Fruit fly (Drosophila melanogaster) whole organism, prepupa: ENCODE measurements around the gene CG7860.

Source experiments
- Blimp-1 ChIP-seq: fragments of 200-800 bp; sonication (Bioruptor generic); optimal IDR thresholded peaks from 3 replicates; lab custom pipeline; 2017; ENCODE audit warnings: missing biosample characterization, missing genetic modification characterization, mild to moderate bottlenecking, moderate library complexity, missing genetic modification reagents
- CG11294 ChIP-seq: fragments of 200-800 bp; sonication (Bioruptor generic); IDR thresholded peaks from 2 replicates; pipeline ENCODE4 v1.3.6; 2022; ENCODE audit warnings: missing biosample characterization, missing genetic modification characterization
- CG11762 ChIP-seq: fragments of 200-800 bp; sonication (Bioruptor generic); optimal IDR thresholded peaks from 3 replicates; lab custom pipeline; 2016; ENCODE audit warnings: missing biosample characterization, missing genetic modification characterization; ENCODE audit not compliant: insufficient read depth
- CG8632 ChIP-seq: fragments of 200-800 bp; sonication (Bioruptor generic); optimal IDR thresholded peaks from 3 replicates; lab custom pipeline; 2016; ENCODE audit warnings: missing biosample characterization, missing genetic modification characterization
- Eip75B ChIP-seq: fragments of 200-800 bp; sonication (Bioruptor generic); optimal IDR thresholded peaks from 3 replicates; lab custom pipeline; 2016; ENCODE audit warnings: missing biosample characterization, missing genetic modification characterization
- Sox102F ChIP-seq: fragments of 200-800 bp; sonication (Bioruptor generic); optimal IDR thresholded peaks from 2 replicates; lab custom pipeline; 2016; ENCODE audit warnings: missing biosample characterization, mild to moderate bottlenecking, missing genetic modification characterization
- fd59A ChIP-seq: fragments of 200-800 bp; sonication (Bioruptor generic); optimal IDR thresholded peaks from 2 replicates; lab custom pipeline; 2017; ENCODE audit warnings: missing biosample characterization, mild to moderate bottlenecking, missing genetic modification characterization, missing genetic modification reagents

DNA sequence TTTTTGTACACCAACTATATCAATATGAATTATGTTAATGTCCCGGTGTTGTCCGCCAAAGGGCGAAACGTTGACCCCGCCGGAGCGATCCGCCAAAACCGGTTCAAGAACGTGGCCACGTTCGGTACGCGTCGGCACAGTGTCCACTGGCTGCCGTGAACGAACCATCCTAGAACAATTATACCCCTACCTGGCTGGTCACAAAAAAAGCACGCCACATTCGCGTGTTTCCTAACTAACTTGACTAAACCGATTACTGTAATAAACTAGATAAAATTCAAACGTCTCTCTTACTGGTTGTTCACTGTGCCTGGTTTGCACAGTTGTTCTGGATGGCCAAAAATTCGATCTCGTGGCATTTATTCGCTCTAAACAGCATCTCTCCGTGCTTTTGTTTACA, 10.8 kb downstream of the CG7860 start:
- TF ChIP-seq Sox102F (GFP tag; lab: Kevin White, UChicago) = peak; percentile 97
- TF ChIP-seq CG11762 = peak; percentile 85
- peak; percentile 90 for TF ChIP-seq fd59A (GFP tag; lab: Kevin White, UChicago)
- peak; percentile 83 for TF ChIP-seq Blimp-1 (GFP tag; lab: Kevin White, UChicago)
- peak; percentile 88 for TF ChIP-seq CG11294
- peak; percentile 93 for TF ChIP-seq Eip75B (GFP tag; lab: Kevin White, UChicago)
- peak; percentile 89 for TF ChIP-seq CG8632 (GFP tag; lab: Kevin White, UChicago)
